Worm (Caenorhabditis elegans) whole organism, late embryonic: ENCODE data around the gene ced-6.

ENCODE experiments used
- K02D7.2 ChIP-seq: sonication (generic microtip); optimal IDR thresholded peaks from 2 replicates; lab custom pipeline; 2017; ENCODE audit warnings: mild to moderate bottlenecking, missing genetic modification characterization, missing compliant biosample characterization
- Y22D7AL.16 ChIP-seq: sonication (generic microtip); optimal IDR thresholded peaks from 2 replicates; lab custom pipeline; 2016; ENCODE audit warnings: missing genetic modification characterization, missing compliant biosample characterization
- ama-1 ChIP-seq: fragments of 150-350 bp; optimal IDR thresholded peaks from 2 replicates; lab custom pipeline; 2014
- ceh-14 ChIP-seq: sonication (generic microtip); optimal IDR thresholded peaks from 2 replicates; lab custom pipeline; 2016; ENCODE audit warnings: missing genotype, missing genetic modification characterization, missing compliant biosample characterization
- ceh-19 ChIP-seq: fragments of 200-800 bp; sonication (Bioruptor generic); optimal IDR thresholded peaks from 2 replicates; lab custom pipeline; 2018; ENCODE audit warnings: mild to moderate bottlenecking, missing genetic modification characterization, missing compliant biosample characterization
- ceh-22 ChIP-seq: sonication (generic microtip); optimal IDR thresholded peaks from 2 replicates; lab custom pipeline; 2017; ENCODE audit warnings: missing biosample characterization, missing genetic modification characterization
- ceh-24 ChIP-seq: sonication (generic microtip); optimal IDR thresholded peaks from 2 replicates; lab custom pipeline; 2016; ENCODE audit warnings: mild to moderate bottlenecking, missing genetic modification characterization, missing compliant biosample characterization
- ceh-30 ChIP-seq: fragments of 150-350 bp; optimal IDR thresholded peaks from 2 replicates; lab custom pipeline; 2014; ENCODE audit warnings: missing biosample characterization, missing genetic modification characterization
- ceh-31 ChIP-seq: sonication (generic microtip); optimal IDR thresholded peaks from 2 replicates; lab custom pipeline; 2016; ENCODE audit warnings: missing genetic modification characterization, missing compliant biosample characterization
- ceh-45 ChIP-seq: fragments of 200-800 bp; sonication (Bioruptor generic); IDR thresholded peaks from 2 replicates; pipeline ENCODE4 v1.3.6; 2022; ENCODE audit warnings: missing genetic modification reagents, missing genetic modification characterization, missing compliant biosample characterization
- ceh-48 ChIP-seq: sonication (generic microtip); optimal IDR thresholded peaks from 2 replicates; lab custom pipeline; 2016; ENCODE audit warnings: missing genetic modification characterization, inconsistent platforms, missing compliant biosample characterization
- elt-4 ChIP-seq: sonication (generic microtip); optimal IDR thresholded peaks from 2 replicates; lab custom pipeline; 2016; ENCODE audit warnings: missing genetic modification characterization, missing compliant biosample characterization
- ets-4 ChIP-seq: sonication (generic microtip); optimal IDR thresholded peaks from 2 replicates; lab custom pipeline; 2016; ENCODE audit warnings: missing genetic modification characterization, missing compliant biosample characterization
- fax-1 ChIP-seq: sonication (generic microtip); optimal IDR thresholded peaks from 2 replicates; lab custom pipeline; 2016; ENCODE audit warnings: missing genotype, missing genetic modification characterization, missing compliant biosample characterization
- fkh-10 ChIP-seq: fragments of 150-350 bp; optimal IDR thresholded peaks from 2 replicates; lab custom pipeline; 2014; ENCODE audit warnings: missing biosample characterization, missing genetic modification reagents, missing genetic modification characterization
- fkh-6 ChIP-seq: sonication (generic microtip); optimal IDR thresholded peaks from 2 replicates; lab custom pipeline; 2016; ENCODE audit warnings: missing genetic modification characterization, missing compliant biosample characterization
- hlh-13 ChIP-seq: fragments of 200-800 bp; sonication (Bioruptor generic); optimal IDR thresholded peaks from 2 replicates; lab custom pipeline; 2018; ENCODE audit warnings: mild to moderate bottlenecking, missing genetic modification characterization, missing compliant biosample characterization
- hlh-30 ChIP-seq: sonication (generic microtip); optimal IDR thresholded peaks from 2 replicates; lab custom pipeline; 2017; ENCODE audit warnings: antibody characterized with exemption, missing genetic modification characterization, missing compliant biosample characterization; ENCODE audit not compliant: insufficient read depth
- hlh-8 ChIP-seq: sonication (generic microtip); optimal IDR thresholded peaks from 2 replicates; lab custom pipeline; 2016; ENCODE audit warnings: missing genotype, missing genetic modification characterization, missing compliant biosample characterization
- lim-6 ChIP-seq: sonication (generic microtip); optimal IDR thresholded peaks from 2 replicates; lab custom pipeline; 2016; ENCODE audit warnings: missing genetic modification characterization, missing compliant biosample characterization
- lin-11 ChIP-seq: fragments of 200-800 bp; sonication (Bioruptor generic); optimal IDR thresholded peaks from 2 replicates; lab custom pipeline; 2018; ENCODE audit warnings: mild to moderate bottlenecking, missing genetic modification characterization, missing compliant biosample characterization
- madf-2 ChIP-seq: sonication (generic microtip); optimal IDR thresholded peaks from 2 replicates; lab custom pipeline; 2017; ENCODE audit warnings: missing genetic modification characterization, missing compliant biosample characterization
- pag-3 ChIP-seq: sonication (generic microtip); optimal IDR thresholded peaks from 2 replicates; lab custom pipeline; 2016; ENCODE audit warnings: missing compliant biosample characterization, missing genetic modification characterization, borderline replicate concordance
- pat-9 ChIP-seq: fragments of 200-800 bp; sonication (Bioruptor generic); optimal IDR thresholded peaks from 2 replicates; lab custom pipeline; 2018; ENCODE audit warnings: mild to moderate bottlenecking, missing genetic modification characterization, moderate library complexity, missing compliant biosample characterization
- sox-4 ChIP-seq: sonication (generic microtip); optimal IDR thresholded peaks from 2 replicates; lab custom pipeline; 2017; ENCODE audit warnings: mild to moderate bottlenecking, missing genetic modification characterization, inconsistent platforms, missing compliant biosample characterization
- syd-9 ChIP-seq: sonication (generic microtip); optimal IDR thresholded peaks from 2 replicates; lab custom pipeline; 2016; ENCODE audit warnings: mild to moderate bottlenecking, missing genetic modification characterization, moderate library complexity, missing compliant biosample characterization
- ttx-3 ChIP-seq: sonication (generic microtip); optimal IDR thresholded peaks from 2 replicates; lab custom pipeline; 2016; ENCODE audit warnings: missing genetic modification reagents, missing genetic modification characterization, missing compliant biosample characterization
- unc-3 ChIP-seq, 2 experiments: fragments of 200-800 bp in 1 of 2; sonication (Bioruptor generic) in 1 of 2; sonication (generic microtip) in 1 of 2; conservative IDR thresholded peaks in 1 of 2; optimal IDR thresholded peaks in 1 of 2; 2 replicates each; pipeline versions ENCODE4 v1.3.6 to Lab custom; 2016 to 2022; ENCODE audit warnings: missing compliant biosample characterization in 2 of 2, missing genetic modification characterization in 2 of 2, missing genetic modification reagents in 1 of 2
- unc-42 ChIP-seq: sonication (generic microtip); optimal IDR thresholded peaks from 2 replicates; lab custom pipeline; 2016; ENCODE audit warnings: missing genotype, missing genetic modification characterization, missing compliant biosample characterization
- unc-55 ChIP-seq: sonication (generic microtip); optimal IDR thresholded peaks from 2 replicates; lab custom pipeline; 2017; ENCODE audit warnings: missing biosample characterization, missing genetic modification reagents, missing genetic modification characterization
- unc-86 ChIP-seq: sonication (generic microtip); optimal IDR thresholded peaks from 2 replicates; lab custom pipeline; 2016; ENCODE audit warnings: missing genetic modification characterization, missing compliant biosample characterization
- ztf-16 ChIP-seq: sonication (generic microtip); optimal IDR thresholded peaks from 2 replicates; lab custom pipeline; 2017; ENCODE audit warnings: missing genetic modification characterization, missing compliant biosample characterization

ced-6 gene

ce11 chrIII:5570814-5571443 is 24.6 kb upstream of the ced-6 start:
- TF ChIP-seq ceh-48 (tag; lab: Kevin White, UChicago) (no peak), madf-2 (tag; lab: Kevin White, UChicago) (no peak), ceh-31 (no peak), ztf-16 (tag; lab: Kevin White, UChicago) (no peak), unc-86 (tag; lab: Kevin White, UChicago) (no peak), ttx-3 (tag; lab: Kevin White, UChicago) (no peak), hlh-8 (tag; lab: Kevin White, UChicago) (no peak), ceh-14 (tag; lab: Kevin White, UChicago) (no peak), ets-4 (tag; lab: Kevin White, UChicago) (no peak), hlh-13 (GFP tag; lab: Kevin White, UChicago) (no peak), unc-3 (GFP tag; conservative IDR thresholded peaks at IDR 0.05; lab: Robert Waterston, UW) (no peak), unc-3 (tag; optimal IDR thresholded peaks at IDR 0.05; lab: Kevin White, UChicago) (no peak), sox-4 (tag; lab: Kevin White, UChicago) (no peak)

- TF ChIP-seq K02D7.2 (tag; lab: Kevin White, UChicago) (no peak), hlh-30 (no peak), unc-55 (GFP tag; lab: Kevin White, UChicago) (no peak), ceh-19 (GFP tag; lab: Kevin White, UChicago) (no peak), ceh-45 (GFP tag; lab: Robert Waterston, UW) (no peak), ets-4 (tag; lab: Kevin White, UChicago) (no peak)
Observed at ce11 chrIII:5572806-5573205, 22.8 kb upstream of the ced-6 start.

ce11 chrIII:5573694-5574093 is 21.9 kb upstream of the ced-6 start, which contains the start of gene molo-1:
Gene molo-1 (plus strand): TSS chrIII:5573994.
- TF ChIP-seq lim-6 (tag; lab: Kevin White, UChicago): no peak
- TF ChIP-seq pag-3 (tag; lab: Kevin White, UChicago): no peak
- no peak for TF ChIP-seq lin-11 (tag; lab: Kevin White, UChicago)

- TF ChIP-seq pag-3 (tag; lab: Kevin White, UChicago) (no peak), syd-9 (tag; lab: Kevin White, UChicago) (no peak), fax-1 (tag; lab: Kevin White, UChicago) (no peak), ceh-14 (tag; lab: Kevin White, UChicago) (no peak), K02D7.2 (tag; lab: Kevin White, UChicago) (no peak), ceh-30 (tag; lab: Kevin White, UChicago) (no peak), ceh-48 (tag; lab: Kevin White, UChicago) (no peak), Y22D7AL.16 (tag; lab: Kevin White, UChicago) (no peak), sox-4 (tag; lab: Kevin White, UChicago) (no peak), ceh-22 (no peak)
- TF ChIP-seq, all 69 proteins: peak for 0
Observed at ce11 chrIII:5581049-5581448, 14.5 kb upstream of the ced-6 start, which contains the start of gene F56D2.5. Gene F56D2.5 (minus strand): TSS chrIII:5581419.

ce11 chrIII:5582766-5583165 is 12.8 kb upstream of the ced-6 start, which contains the start of the genes F56D2.8 and uev-2:
Gene F56D2.8 (minus strand): TSS chrIII:5582866.
Gene uev-2 (plus strand): TSS chrIII:5583125.
- no peak for TF ChIP-seq fkh-10
- TF ChIP-seq lin-11 (tag; lab: Kevin White, UChicago): no peak
- no peak for TF ChIP-seq fkh-6 (tag; lab: Kevin White, UChicago)
- TF ChIP-seq ceh-24 (tag; lab: Kevin White, UChicago): no peak
- TF ChIP-seq elt-4: no peak
- no peak for TF ChIP-seq lim-6 (tag; lab: Kevin White, UChicago)
- no peak for TF ChIP-seq ama-1 (lab: Kevin White, UChicago)
- no peak for TF ChIP-seq pat-9 (tag; lab: Kevin White, UChicago)
- no peak for TF ChIP-seq unc-42
- TF ChIP-seq ceh-31: no peak
